Fruit fly (Drosophila melanogaster): Measurements from ENCODE around the gene CG12104.

Gene CG12104

DNA sequence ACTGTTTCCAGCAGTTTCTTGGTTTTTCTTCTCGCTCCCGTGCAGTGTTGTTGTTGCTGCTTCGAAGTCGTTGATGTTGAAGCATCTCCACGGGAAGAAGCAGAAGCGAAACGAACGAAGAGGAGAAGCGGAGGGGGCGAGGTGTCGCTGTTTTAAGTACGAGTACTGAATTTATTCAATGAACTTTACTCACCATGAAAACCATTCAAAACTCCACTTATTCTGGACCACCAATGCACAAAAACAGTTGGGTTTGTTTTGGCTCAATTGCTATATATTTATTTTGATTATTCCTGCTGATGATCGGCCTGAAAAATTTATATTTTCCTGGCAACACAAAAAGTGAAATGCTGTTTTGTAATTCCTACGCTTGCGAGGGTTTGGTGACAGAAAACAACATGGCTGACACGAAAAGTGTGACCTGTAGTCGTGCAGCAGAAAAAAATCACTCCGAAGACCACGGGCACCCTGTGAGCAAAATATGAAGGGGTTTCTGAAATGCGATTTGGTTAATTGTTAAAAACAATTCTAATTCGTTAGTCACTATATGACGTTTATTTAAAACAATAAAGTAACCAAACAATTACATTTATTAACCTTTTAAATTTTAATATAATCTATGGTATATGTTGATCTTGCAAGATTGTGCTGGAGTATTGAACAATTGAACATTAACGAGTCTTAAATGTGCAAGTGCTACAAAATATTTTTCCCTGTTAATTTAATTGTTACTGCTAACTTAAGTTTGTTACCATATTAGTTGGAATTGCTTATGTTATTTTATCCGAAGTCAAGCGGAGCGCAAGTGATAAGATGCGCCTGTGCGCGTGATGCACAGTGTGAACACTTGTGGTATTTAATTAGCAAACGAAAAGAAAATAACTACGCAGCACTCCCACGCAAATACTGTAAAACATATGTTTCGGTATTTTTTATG, 34.0 kb downstream of the CG12104 start, which contains the start of gene CG7879 (continued):
- TF ChIP-seq ato (GFP tag; IDR thresholded peaks at IDR 0.05; ENCODE audit: partially characterized antibody), result 0 out of 2 replicates have a peak, but pooled peaks have one; percentile 23
- TF ChIP-seq CG5953 (GFP tag; IDR thresholded peaks at IDR 0.05), result 0 out of 2 replicates have a peak, but pooled peaks have one; percentile 20
- 0 out of 2 replicates have a peak, but pooled peaks have one; percentile 51 for TF ChIP-seq bbx (GFP tag; IDR thresholded peaks at IDR 0.05; ENCODE audit: partially characterized antibody)
- TF ChIP-seq Xbp1 (GFP tag; optimal IDR thresholded peaks at IDR 0.05), result peak; percentile 40
- TF ChIP-seq CG11504 (tag; optimal IDR thresholded peaks at IDR 0.05), result no peak
- TF ChIP-seq YL-1 (GFP tag; optimal IDR thresholded peaks at IDR 0.05), result peak; percentile 91
- no peak for TF ChIP-seq hb (GFP tag; IDR thresholded peaks at IDR 0.05; ENCODE audit: partially characterized antibody)
- no peak for TF ChIP-seq ab (GFP tag; optimal IDR thresholded peaks at IDR 0.05)
- no peak for TF ChIP-seq ems (GFP tag; optimal IDR thresholded peaks at IDR 0.05)
- no peak; the same call in 1 of the 2 replicates for TF ChIP-seq Taf1 (GFP tag; IDR thresholded peaks at IDR 0.05)
- no peak for TF ChIP-seq dan (GFP tag; IDR thresholded peaks at IDR 0.05)
- peak; percentile 22 for TF ChIP-seq CG13775 (GFP tag; optimal IDR thresholded peaks at IDR 0.05)
- peak; percentile 33; the same call in 1 of the 2 replicates for TF ChIP-seq lmd (GFP tag; IDR thresholded peaks at IDR 0.05)
- peak; percentile 46; the same call in 1 of the 2 replicates for TF ChIP-seq unc-4 (GFP tag; IDR thresholded peaks at IDR 0.05; ENCODE audit: partially characterized antibody)
- TF ChIP-seq Sox102F (GFP tag; optimal IDR thresholded peaks at IDR 0.05), result no peak
- no peak for TF ChIP-seq org-1 (GFP tag; optimal IDR thresholded peaks at IDR 0.05)
- no peak for TF ChIP-seq ERR (GFP tag; optimal IDR thresholded peaks at IDR 0.05)
- TF ChIP-seq sob (GFP tag; IDR thresholded peaks at IDR 0.05), result 0 out of 2 replicates have a peak, but pooled peaks have one; percentile 18
- TF ChIP-seq E2f1 (GFP tag; IDR thresholded peaks at IDR 0.05), result no peak
- peak; percentile 15 for TF ChIP-seq az2 (GFP tag; optimal IDR thresholded peaks at IDR 0.05)
- no peak for TF ChIP-seq ap (GFP tag; IDR thresholded peaks at IDR 0.05)
- TF ChIP-seq lab (GFP tag; optimal IDR thresholded peaks at IDR 0.05), result peak; percentile 42
- no peak for TF ChIP-seq Sox100B (GFP tag; optimal IDR thresholded peaks at IDR 0.05)
- no peak for TF ChIP-seq so (GFP tag; IDR thresholded peaks at IDR 0.05)
- no peak for TF ChIP-seq Usf (GFP tag; optimal IDR thresholded peaks at IDR 0.05)
- no peak for TF ChIP-seq Six4 (GFP tag; optimal IDR thresholded peaks at IDR 0.05)
- TF ChIP-seq salm (tag; optimal IDR thresholded peaks at IDR 0.05), result peak; percentile 9
- no peak for TF ChIP-seq knrl (GFP tag; IDR thresholded peaks at IDR 0.05; ENCODE audit: partially characterized antibody)
- TF ChIP-seq wek (GFP tag; optimal IDR thresholded peaks at IDR 0.05), result peak; percentile 82
- TF ChIP-seq Dip3 (GFP tag; optimal IDR thresholded peaks at IDR 0.05), result no peak
- no peak for TF ChIP-seq ttk (GFP tag; IDR thresholded peaks at IDR 0.05)
- TF ChIP-seq CG12236 (GFP tag; optimal IDR thresholded peaks at IDR 0.05), result no peak
- TF ChIP-seq Hmr (GFP tag; optimal IDR thresholded peaks at IDR 0.05), result peak; percentile 10
- TF ChIP-seq dysf (GFP tag; IDR thresholded peaks at IDR 0.05), result peak; percentile 44; the same call in 1 of the 3 replicates
- peak; percentile 71 for TF ChIP-seq CG4360 (GFP tag; IDR thresholded peaks at IDR 0.05)
- no peak for TF ChIP-seq Blimp-1 (GFP tag; optimal IDR thresholded peaks at IDR 0.05)
- TF ChIP-seq CG31388 (GFP tag; optimal IDR thresholded peaks at IDR 0.05), result no peak
- peak; percentile 10; the same call in 1 of the 3 replicates for TF ChIP-seq CG34422 (GFP tag; IDR thresholded peaks at IDR 0.05)
- TF ChIP-seq Spps (tag; optimal IDR thresholded peaks at IDR 0.05), result no peak
- TF ChIP-seq CG6813 (GFP tag; optimal IDR thresholded peaks at IDR 0.05), result no peak
- TF ChIP-seq mld (GFP tag; IDR thresholded peaks at IDR 0.05; ENCODE audit: partially characterized antibody), result no peak
- TF ChIP-seq sqz (GFP tag; optimal IDR thresholded peaks at IDR 0.05), result no peak
- peak; percentile 20 for TF ChIP-seq Chrac-16 (GFP tag; optimal IDR thresholded peaks at IDR 0.05)
- peak; percentile 56 for TF ChIP-seq pzg (GFP tag; optimal IDR thresholded peaks at IDR 0.05)
- no peak; the same call in 1 of the 2 replicates for TF ChIP-seq amos (GFP tag; IDR thresholded peaks at IDR 0.05; ENCODE audit: partially characterized antibody)
- peak; percentile 17 for TF ChIP-seq vvl (GFP tag; IDR thresholded peaks at IDR 0.05)
- peak; percentile 84 for TF ChIP-seq gfzf (GFP tag; optimal IDR thresholded peaks at IDR 0.05)
